Fruit fly (Drosophila melanogaster) whole organism, embryonic: Measurements from ENCODE around the gene Vav.
A peak's percentile ranks its signal among the peaks of the same experiment; 100 is the strongest.

Source experiments
- Atf6 ChIP-seq: fragments of 200-800 bp; sonication (Bioruptor generic); IDR thresholded peaks from 2 replicates; pipeline ENCODE4 v1.3.6; 2022; ENCODE audit warnings: missing biosample characterization, missing genetic modification characterization
- Blimp-1 ChIP-seq: fragments of 200-800 bp; sonication (Bioruptor generic); optimal IDR thresholded peaks from 3 replicates; lab custom pipeline; 2018; ENCODE audit warnings: missing biosample characterization, missing genetic modification characterization, mild to moderate bottlenecking, moderate library complexity, missing genetic modification reagents
- CG10366 ChIP-seq: fragments of 200-800 bp; sonication (Bioruptor generic); IDR thresholded peaks from 2 replicates; pipeline ENCODE4 v1.3.6; 2022; ENCODE audit warnings: missing biosample characterization, missing genetic modification characterization
- CG10565 ChIP-seq: fragments of 200-800 bp; sonication (Bioruptor generic); optimal IDR thresholded peaks from 3 replicates; lab custom pipeline; 2016; ENCODE audit warnings: missing biosample characterization, mild to moderate bottlenecking, missing genetic modification characterization
- CG10959 ChIP-seq: fragments of 200-800 bp; sonication (Bioruptor generic); IDR thresholded peaks from 2 replicates; pipeline ENCODE4 v1.3.6; 2022; ENCODE audit warnings: missing biosample characterization, missing genetic modification characterization
- CG1233 ChIP-seq: fragments of 200-800 bp; sonication (Bioruptor generic); optimal IDR thresholded peaks from 4 replicates; lab custom pipeline; 2018; ENCODE audit warnings: missing biosample characterization, mild to moderate bottlenecking, missing genetic modification characterization
- CG12659 ChIP-seq: fragments of 200-800 bp; sonication (Bioruptor generic); optimal IDR thresholded peaks from 3 replicates; lab custom pipeline; 2017; ENCODE audit warnings: mild to moderate bottlenecking, missing biosample characterization, missing genetic modification reagents, missing genetic modification characterization
- CG16815 ChIP-seq: fragments of 200-800 bp; sonication (Bioruptor generic); optimal IDR thresholded peaks from 3 replicates; lab custom pipeline; 2017; ENCODE audit warnings: missing biosample characterization, mild to moderate bottlenecking, missing genetic modification characterization
- CG17361 ChIP-seq: fragments of 200-800 bp; sonication (Bioruptor generic); IDR thresholded peaks from 3 replicates; pipeline ENCODE4 v1.3.6; 2022; ENCODE audit warnings: missing biosample characterization, missing genetic modification characterization
- CG17912 ChIP-seq: fragments of 200-800 bp; sonication (Bioruptor generic); optimal IDR thresholded peaks from 2 replicates; lab custom pipeline; 2018; ENCODE audit warnings: missing biosample characterization, mild to moderate bottlenecking, missing genetic modification characterization
- CG18599 ChIP-seq: fragments of 200-800 bp; sonication (Bioruptor generic); optimal IDR thresholded peaks from 3 replicates; lab custom pipeline; 2017; ENCODE audit warnings: missing biosample characterization, missing genetic modification characterization, mild to moderate bottlenecking, moderate library complexity, missing genetic modification reagents
- CG18764 ChIP-seq: fragments of 200-800 bp; sonication (Bioruptor generic); optimal IDR thresholded peaks from 3 replicates; lab custom pipeline; 2016; ENCODE audit warnings: missing biosample characterization, missing genetic modification characterization
- CG2116 ChIP-seq: fragments of 200-800 bp; sonication (Bioruptor generic); optimal IDR thresholded peaks from 3 replicates; lab custom pipeline; 2018; ENCODE audit warnings: missing biosample characterization, mild to moderate bottlenecking, missing genetic modification characterization
- CG2120 ChIP-seq: fragments of 200-800 bp; sonication (Bioruptor generic); optimal IDR thresholded peaks from 3 replicates; lab custom pipeline; 2016; ENCODE audit warnings: missing biosample characterization, missing genetic modification characterization
- CG2712 ChIP-seq: fragments of 200-800 bp; optimal IDR thresholded peaks from 3 replicates; lab custom pipeline; 2019; ENCODE audit warnings: missing biosample characterization, mild to moderate bottlenecking, missing genetic modification characterization, moderate library complexity
- CG30020 ChIP-seq: fragments of 200-800 bp; optimal IDR thresholded peaks from 2 replicates; lab custom pipeline; 2019; ENCODE audit warnings: missing biosample characterization, mild to moderate bottlenecking, missing genetic modification characterization, moderate library complexity
- CG3726 ChIP-seq: fragments of 200-800 bp; sonication (Bioruptor generic); IDR thresholded peaks from 3 replicates; pipeline ENCODE4, ENCODE4 v1.3.6; 2022; ENCODE audit warnings: missing biosample characterization, missing genetic modification characterization
- CG9727 ChIP-seq: fragments of 200-800 bp; sonication (Bioruptor generic); optimal IDR thresholded peaks from 3 replicates; lab custom pipeline; 2017; ENCODE audit warnings: missing biosample characterization, mild to moderate bottlenecking, missing genetic modification characterization
- CG9932 ChIP-seq: fragments of 200-800 bp; sonication (Bioruptor generic); IDR thresholded peaks from 2 replicates; pipeline ENCODE4 v1.3.6; 2022; ENCODE audit warnings: missing biosample characterization, missing genetic modification characterization
- CHES-1-like ChIP-seq: fragments of 200-800 bp; sonication (Bioruptor generic); optimal IDR thresholded peaks from 2 replicates; lab custom pipeline; 2016; ENCODE audit warnings: missing biosample characterization, missing genetic modification characterization
- ERR ChIP-seq: fragments of 200-800 bp; sonication (Bioruptor generic); optimal IDR thresholded peaks from 2 replicates; lab custom pipeline; 2016; ENCODE audit warnings: missing biosample characterization, missing genetic modification characterization
- Fer3 ChIP-seq: fragments of 200-800 bp; sonication (Bioruptor generic); optimal IDR thresholded peaks from 2 replicates; lab custom pipeline; 2018; ENCODE audit warnings: missing biosample characterization, mild to moderate bottlenecking, missing genetic modification characterization, moderate library complexity
- HLHmδ ChIP-seq: fragments of 200-800 bp; sonication (Bioruptor generic); optimal IDR thresholded peaks from 2 replicates; lab custom pipeline; 2018; ENCODE audit warnings: missing biosample characterization, mild to moderate bottlenecking, missing genetic modification characterization, moderate library complexity
- MBD-R2 ChIP-seq: fragments of 200-800 bp; sonication (Bioruptor generic); IDR thresholded peaks from 2 replicates; pipeline ENCODE4 v1.3.6; 2022; ENCODE audit warnings: missing biosample characterization, missing genetic modification characterization
- Med ChIP-seq: fragments of 200-800 bp; sonication (Bioruptor generic); peaks from one replicate; lab custom pipeline; 2016; ENCODE audit warnings: missing biosample characterization, missing genetic modification characterization, mild to moderate bottlenecking, inconsistent platforms, moderate library complexity
- Myb ChIP-seq: fragments of 200-800 bp; sonication (Bioruptor generic); optimal IDR thresholded peaks from 2 replicates; lab custom pipeline; 2016; ENCODE audit warnings: missing biosample characterization, missing genetic modification characterization
- Pdp1 ChIP-seq, 2 experiments: fragments of 200-800 bp; sonication (Bioruptor generic); optimal IDR thresholded peaks; 3 replicates each; lab custom pipeline; 2016; ENCODE audit warnings: missing biosample characterization in 2 of 2, missing genetic modification characterization in 2 of 2, mild to moderate bottlenecking in 1 of 2, moderate library complexity in 1 of 2
- Ptx1 ChIP-seq: fragments of 200-800 bp; sonication (Bioruptor generic); IDR thresholded peaks from 2 replicates; pipeline ENCODE4 v1.3.6; 2022; ENCODE audit warnings: missing biosample characterization, missing genetic modification characterization
- Sox102F ChIP-seq: fragments of 200-800 bp; sonication (Bioruptor generic); optimal IDR thresholded peaks from 2 replicates; lab custom pipeline; 2018; ENCODE audit warnings: missing biosample characterization, mild to moderate bottlenecking, missing genetic modification characterization, moderate library complexity
- Trl ChIP-seq, 3 experiments: fragments of >200 bp in 2 of 3; fragments of 200-800 bp in 1 of 3; sonication (Bioruptor generic) in 1 of 3; optimal IDR thresholded peaks; 2 replicates in 1 of 3; 3 replicates in 2 of 3; lab custom pipeline; 2016 to 2017; ENCODE audit warnings: missing biosample characterization in 1 of 3, missing genetic modification characterization in 1 of 3
- Xrp1 ChIP-seq: fragments of 200-800 bp; sonication (Bioruptor generic); IDR thresholded peaks from 2 replicates; pipeline ENCODE4 v1.3.6; 2022; ENCODE audit warnings: missing biosample characterization, missing genetic modification characterization
- al ChIP-seq: fragments of 200-800 bp; sonication (Bioruptor generic); IDR thresholded peaks from 2 replicates; pipeline ENCODE4 v1.3.6; 2022; ENCODE audit warnings: missing biosample characterization, missing genetic modification characterization
- br ChIP-seq: fragments of >200 bp; optimal IDR thresholded peaks from 2 replicates; lab custom pipeline; 2017
- disco-r ChIP-seq: fragments of 200-800 bp; sonication (Bioruptor generic); optimal IDR thresholded peaks from 2 replicates; lab custom pipeline; 2016; ENCODE audit warnings: missing biosample characterization, missing genetic modification characterization
- dm ChIP-seq: fragments of 200-800 bp; sonication (Bioruptor generic); optimal IDR thresholded peaks from 3 replicates; lab custom pipeline; 2016; ENCODE audit warnings: missing biosample characterization, missing genetic modification characterization
- eve ChIP-seq, 2 experiments: fragments of >200 bp; optimal IDR thresholded peaks; 2 replicates each; lab custom pipeline; 2017; ENCODE audit warnings: missing biosample characterization in 2 of 2, missing genetic modification characterization in 2 of 2
- fd3F ChIP-seq: fragments of 200-800 bp; sonication (Bioruptor generic); optimal IDR thresholded peaks from 2 replicates; lab custom pipeline; 2018; ENCODE audit warnings: missing biosample characterization, mild to moderate bottlenecking, missing genetic modification characterization, moderate library complexity
- fd64A ChIP-seq: fragments of 200-800 bp; sonication (Bioruptor generic); optimal IDR thresholded peaks from 3 replicates; lab custom pipeline; 2018; ENCODE audit warnings: missing biosample characterization, mild to moderate bottlenecking, missing genetic modification characterization
- gcm ChIP-seq: fragments of 200-800 bp; sonication (Bioruptor generic); optimal IDR thresholded peaks from 2 replicates; lab custom pipeline; 2019; ENCODE audit warnings: missing biosample characterization, mild to moderate bottlenecking, missing genetic modification characterization, moderate library complexity
- ham ChIP-seq: fragments of 200-800 bp; sonication (Bioruptor generic); IDR thresholded peaks from 2 replicates; pipeline ENCODE4 v1.3.6; 2022; ENCODE audit warnings: missing biosample characterization, missing genetic modification characterization
- jumu ChIP-seq: fragments of 200-800 bp; sonication (Bioruptor generic); optimal IDR thresholded peaks from 3 replicates; lab custom pipeline; 2016; ENCODE audit warnings: missing biosample characterization, missing genetic modification characterization
- nmo ChIP-seq: fragments of 200-800 bp; sonication (Bioruptor generic); optimal IDR thresholded peaks from 2 replicates; lab custom pipeline; 2018; ENCODE audit warnings: missing biosample characterization, mild to moderate bottlenecking, missing genetic modification characterization, moderate library complexity
- ranshi ChIP-seq: fragments of 200-800 bp; sonication (Bioruptor generic); IDR thresholded peaks from 2 replicates; pipeline ENCODE4 v1.3.6; 2022; ENCODE audit warnings: missing biosample characterization, missing genetic modification characterization
- sim ChIP-seq: fragments of 200-800 bp; sonication (Bioruptor generic); IDR thresholded peaks from 2 replicates; pipeline ENCODE4 v1.3.6; 2022; ENCODE audit warnings: missing biosample characterization, missing genetic modification characterization
- sisA ChIP-seq: fragments of 200-800 bp; sonication (Bioruptor generic); IDR thresholded peaks from 2 replicates; pipeline ENCODE4 v1.3.6; 2022; ENCODE audit warnings: missing biosample characterization, missing genetic modification characterization
- sr ChIP-seq: fragments of 200-800 bp; sonication (Bioruptor generic); IDR thresholded peaks from 3 replicates; pipeline ENCODE4 v1.3.6; 2022; ENCODE audit warnings: missing biosample characterization, missing genetic modification characterization
- twi ChIP-seq: fragments of 200-800 bp; optimal IDR thresholded peaks from 2 replicates; lab custom pipeline; 2019; ENCODE audit warnings: missing biosample characterization, mild to moderate bottlenecking, missing genetic modification characterization, moderate library complexity
- usp ChIP-seq: fragments of >200 bp; optimal IDR thresholded peaks from 2 replicates; lab custom pipeline; 2017; ENCODE audit warnings: missing biosample characterization, missing genetic modification characterization

Gene Vav

DNA sequence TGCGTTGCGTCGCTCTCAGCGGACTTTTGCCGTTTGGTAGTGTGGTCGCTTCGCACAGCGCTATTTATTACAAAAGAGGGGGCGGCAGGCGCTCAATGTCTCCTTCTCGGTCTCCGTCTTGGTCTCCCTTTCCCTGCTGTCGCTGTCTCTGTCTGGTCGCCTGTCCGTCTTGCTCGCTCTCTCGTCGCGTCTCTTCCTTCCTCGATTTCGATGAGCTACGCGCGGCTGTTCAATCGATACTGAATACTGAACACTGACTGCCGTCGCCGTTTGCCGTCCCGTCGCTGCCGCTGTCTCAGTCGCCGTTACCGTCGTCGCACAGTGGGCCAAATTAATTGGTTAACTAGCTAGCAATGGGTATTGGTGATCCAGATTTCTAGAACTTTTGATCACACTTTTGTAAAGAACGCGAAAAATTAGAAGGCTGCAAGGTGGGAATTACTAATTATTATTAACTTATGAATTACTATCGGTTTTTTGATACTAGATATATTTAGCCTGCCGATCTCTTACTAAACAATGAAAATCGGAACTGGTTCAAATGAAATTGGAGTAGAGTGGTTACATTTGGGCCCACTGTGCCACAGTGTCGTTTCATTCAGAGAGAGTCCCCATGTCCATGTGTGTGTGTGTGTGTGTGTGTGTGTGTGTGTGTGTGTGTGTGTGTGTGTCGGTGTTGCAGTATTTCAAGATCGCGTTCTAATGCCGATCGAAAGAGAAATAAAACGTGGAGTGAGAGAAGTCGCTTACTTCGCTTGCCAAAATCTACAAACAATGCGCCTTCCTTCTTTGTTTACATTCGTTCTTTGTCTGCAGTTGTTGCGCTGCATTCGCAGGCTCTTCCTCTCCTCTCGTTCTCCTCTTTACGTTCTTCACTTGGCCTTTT, 36.5 kb downstream of the Vav start, which contains the start of gene CG8034 (continued):
- TF ChIP-seq Pdp1 (GFP tag; optimal IDR thresholded peaks at IDR 0.05; lab: Kevin White, UChicago) (peak; percentile 90 to 97), fd64A (GFP tag; lab: Kevin White, UChicago) (peak; percentile 88), CHES-1-like (peak; percentile 96), jumu (GFP tag; lab: Kevin White, UChicago) (peak; percentile 95), ranshi (GFP tag; lab: Robert Waterston, UW) (peak; percentile 93), br (lab: Kevin White, UChicago) (no peak), MBD-R2 (GFP tag; lab: Robert Waterston, UW) (peak; percentile 84), Ptx1 (peak; percentile 97), Fer3 (tag; lab: Kevin White, UChicago) (peak; percentile 96), Myb (GFP tag; lab: Kevin White, UChicago) (peak; percentile 87), CG10565 (GFP tag; lab: Kevin White, UChicago) (peak; percentile 67), al (GFP tag; lab: Robert Waterston, UW) (peak; percentile 95), CG10959 (peak; percentile 90), twi (tag; lab: Kevin White, UChicago) (peak; percentile 95), ham (GFP tag; lab: Robert Waterston, UW) (peak; percentile 87)

dm6 chrX:19298785-19299114, 37.1 kb downstream of the Vav start:
- TF ChIP-seq Atf6 (GFP tag; lab: Robert Waterston, UW) (peak; percentile 46), jumu (GFP tag; lab: Kevin White, UChicago) (peak; percentile 37), CG30020 (tag; lab: Kevin White, UChicago) (no peak), CG12659 (GFP tag; lab: Kevin White, UChicago) (no peak), CG10366 (GFP tag; lab: Robert Waterston, UW) (peak; percentile 70), sr (GFP tag; lab: Robert Waterston, UW) (no peak), disco-r (no peak), CG18599 (GFP tag; lab: Kevin White, UChicago) (peak; percentile 26), CG2120 (GFP tag; lab: Kevin White, UChicago) (peak; percentile 39), CG3726 (GFP tag; lab: Robert Waterston, UW) (0 out of 3 replicates have a peak, but pooled peaks have one; percentile 30), Med (GFP tag; lab: Kevin White, UChicago) (peak; percentile 91), CG2116 (no peak), eve (GFP tag; optimal IDR thresholded peaks at IDR 0.05; lab: Kevin White, UChicago) (peak in 1 of 2 experiments; percentile 79), nmo (peak; percentile 22), sim (GFP tag; lab: Robert Waterston, UW) (no peak; the same call in 1 of the 2 replicates), fd3F (GFP tag; lab: Kevin White, UChicago) (peak; percentile 4), Blimp-1 (GFP tag; lab: Kevin White, UChicago) (peak; percentile 48), CG17361 (GFP tag; lab: Robert Waterston, UW) (no peak; the same call in 2 of the 3 replicates), gcm (GFP tag; lab: Kevin White, UChicago) (peak; percentile 47), Trl (optimal IDR thresholded peaks at IDR 0.05; lab: Kevin White, UChicago) (peak in 1 of 2 experiments; percentile 93), Trl (GFP tag; optimal IDR thresholded peaks at IDR 0.05; lab: Kevin White, UChicago) (no peak), Sox102F (peak; percentile 53), CG18764 (GFP tag; lab: Kevin White, UChicago) (peak; percentile 8), CG2712 (peak; percentile 68), HLHmδ (GFP tag; lab: Kevin White, UChicago) (no peak), CG16815 (peak; percentile 17), usp (GFP tag; lab: Kevin White, UChicago) (no peak), CG9727 (GFP tag; lab: Kevin White, UChicago) (peak; percentile 34), sisA (GFP tag; lab: Robert Waterston, UW) (peak; percentile 40), CG9932 (peak; percentile 51; the same call in 1 of the 2 replicates), dm (no peak), ERR (GFP tag; lab: Kevin White, UChicago) (no peak), CG17912 (no peak), CG1233 (GFP tag; lab: Kevin White, UChicago) (peak; percentile 33), Xrp1 (GFP tag; lab: Robert Waterston, UW) (peak; percentile 74)
